Fruit fly (Drosophila melanogaster): Measurements from ENCODE around the gene CG10681.
A peak's percentile ranks its signal among the peaks of the same experiment; 100 is the strongest.

DNA sequence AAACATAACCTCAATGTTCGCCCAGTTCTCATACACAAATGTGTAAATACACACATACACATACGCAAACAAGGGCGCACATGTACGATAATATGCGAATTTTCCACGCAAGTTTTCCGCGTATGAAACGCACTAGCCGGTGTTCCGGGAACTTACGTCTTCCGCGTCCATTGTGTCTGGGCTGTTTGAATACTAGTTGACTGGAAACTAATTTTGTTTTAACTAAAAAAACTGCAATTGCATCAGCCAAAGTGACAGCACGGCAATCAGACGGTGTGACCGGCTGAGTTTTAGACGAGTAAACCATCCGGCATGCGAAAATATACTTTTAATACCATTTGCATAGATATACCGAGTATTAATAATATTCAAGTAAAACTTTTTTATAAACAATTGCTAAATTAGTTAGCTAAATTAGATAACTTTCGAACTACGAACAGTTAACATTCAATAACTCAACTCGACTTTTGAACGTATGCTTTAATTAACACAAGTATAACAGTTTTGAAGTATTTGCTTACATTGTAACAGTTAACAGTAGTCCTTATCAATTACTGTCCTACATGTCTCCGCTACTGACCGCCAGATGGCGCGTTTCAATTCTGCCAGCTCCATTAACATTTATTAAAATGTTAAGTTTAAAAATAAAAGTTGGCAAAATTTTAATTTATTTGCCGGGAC is 25.3 kb downstream of the CG10681 start, which contains the start of gene eIF2beta:
- TF ChIP-seq CTCF (optimal IDR thresholded peaks at IDR 0.05), result peak; percentile 77 to 91
- no peak for TF ChIP-seq CG8478 (optimal IDR thresholded peaks at IDR 0.05)
